Worm (Caenorhabditis elegans) whole organism, midembryonic: Measurements from ENCODE around the gene nspc-5.

Source experiments
- T22C8.4 ChIP-seq: fragments of 200-800 bp; sonication (Bioruptor generic); IDR thresholded peaks from 2 replicates; pipeline ENCODE4 v1.3.6; 2022; ENCODE audit warnings: missing genetic modification characterization, missing compliant biosample characterization
- cog-1 ChIP-seq: sonication (generic microtip); optimal IDR thresholded peaks from 2 replicates; lab custom pipeline; 2016; ENCODE audit warnings: missing genetic modification characterization, missing compliant biosample characterization
- flt-1 ChIP-seq: fragments of 200-800 bp; sonication (Bioruptor generic); IDR thresholded peaks from 2 replicates; pipeline ENCODE4 v1.3.6; 2022; ENCODE audit warnings: missing genetic modification characterization, missing compliant biosample characterization
- klf-2 ChIP-seq: fragments of 200-800 bp; sonication (Bioruptor generic); conservative IDR thresholded peaks from 2 replicates; pipeline ENCODE4 v1.3.6; 2022; ENCODE audit warnings: missing genetic modification reagents, missing genetic modification characterization, missing compliant biosample characterization
- ref-1 ChIP-seq: fragments of 200-800 bp; sonication (Bioruptor generic); conservative IDR thresholded peaks from 2 replicates; pipeline ENCODE4 v1.3.6; 2022; ENCODE audit warnings: missing genetic modification reagents, missing genetic modification characterization, missing compliant biosample characterization
- tab-1 ChIP-seq: fragments of 200-800 bp; sonication (Bioruptor generic); IDR thresholded peaks from 2 replicates; pipeline ENCODE4 v1.3.6; 2022; ENCODE audit warnings: missing genetic modification characterization, missing compliant biosample characterization
- ztf-29 ChIP-seq: fragments of 200-800 bp; sonication (Bioruptor generic); IDR thresholded peaks from 2 replicates; pipeline ENCODE4 v1.3.6; 2022; ENCODE audit warnings: missing genetic modification reagents, missing genetic modification characterization, missing compliant biosample characterization

ce11 chrX:8489886-8490285, 48.6 kb upstream of the nspc-5 start:
- TF ChIP-seq tab-1 (GFP tag; lab: Robert Waterston, UW) (no peak), ref-1 (GFP tag; lab: Robert Waterston, UW) (no peak), cog-1 (tag; lab: Kevin White, UChicago) (no peak), T22C8.4 (GFP tag; lab: Robert Waterston, UW) (no peak), klf-2 (no peak), flt-1 (no peak), ztf-29 (no peak)
